Fruit fly (Drosophila melanogaster): ENCODE results near the gene CG14050.

DNA sequence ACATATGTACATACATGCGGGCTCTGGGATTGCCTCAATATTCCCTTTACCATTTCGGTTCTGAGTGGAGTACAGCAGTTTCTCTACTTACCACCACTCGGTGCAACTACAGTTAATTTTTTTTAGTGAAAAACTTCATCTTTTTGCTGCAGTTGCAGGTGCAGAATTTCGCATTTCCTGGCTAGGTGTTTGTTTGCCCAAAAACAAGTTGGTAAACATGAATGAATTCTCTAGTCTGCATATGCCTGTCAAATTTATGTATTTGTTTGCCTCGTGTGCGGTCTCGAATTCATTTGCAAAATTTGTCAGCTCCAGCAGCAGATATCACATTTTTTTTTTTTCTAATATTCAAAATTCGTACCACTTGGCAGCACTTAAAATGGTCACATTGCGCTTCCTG lies 811 bp upstream of the CG14050 start, which contains the start of gene CG2854:
- TF ChIP-seq brk (GFP tag; optimal IDR thresholded peaks at IDR 0.05) (no peak), br (GFP tag; optimal IDR thresholded peaks at IDR 0.05) (no peak), OdsH (GFP tag; optimal IDR thresholded peaks at IDR 0.05) (no peak), HLH106 (tag; optimal IDR thresholded peaks at IDR 0.05) (no peak), Abd-B (GFP tag; optimal IDR thresholded peaks at IDR 0.05) (no peak), psq (GFP tag; optimal IDR thresholded peaks at IDR 0.05) (no peak), sv (GFP tag; optimal IDR thresholded peaks at IDR 0.05) (no peak), jim (GFP tag; optimal IDR thresholded peaks at IDR 0.05) (no peak)

All from whole organism, wandering third instar larva.